Fruit fly (Drosophila melanogaster) whole organism, pupa: ENCODE results near the gene Tmc.

ENCODE experiments used
- CG10348 ChIP-seq: fragments of 200-800 bp; sonication (Bioruptor generic); IDR thresholded peaks from 2 replicates; pipeline ENCODE4 v1.3.6; 2022; ENCODE audit warnings: missing biosample characterization, missing genetic modification characterization
- CG14655 ChIP-seq: fragments of 200-800 bp; sonication (Bioruptor generic); optimal IDR thresholded peaks from 3 replicates; lab custom pipeline; 2017; ENCODE audit warnings: mild to moderate bottlenecking, missing biosample characterization, missing genetic modification reagents, missing genetic modification characterization
- CG32121 ChIP-seq: fragments of 200-800 bp; sonication (Bioruptor generic); IDR thresholded peaks from 2 replicates; pipeline ENCODE4 v1.3.6; 2022; ENCODE audit warnings: missing biosample characterization, missing genetic modification characterization
- CG4496 ChIP-seq: fragments of 200-800 bp; sonication (Bioruptor generic); IDR thresholded peaks from 3 replicates; pipeline ENCODE4 v1.3.6; 2022; ENCODE audit warnings: missing biosample characterization, missing genetic modification characterization
- CG8159 ChIP-seq: fragments of 200-800 bp; sonication (Bioruptor generic); optimal IDR thresholded peaks from 3 replicates; lab custom pipeline; 2018; ENCODE audit warnings: missing biosample characterization, mild to moderate bottlenecking, missing genetic modification characterization, moderate library complexity
- CG9948 ChIP-seq: fragments of 200-800 bp; sonication (Bioruptor generic); optimal IDR thresholded peaks from 2 replicates; lab custom pipeline; 2018; ENCODE audit warnings: missing biosample characterization, mild to moderate bottlenecking, missing genetic modification characterization, moderate library complexity
- D1 ChIP-seq: fragments of 200-800 bp; sonication (Bioruptor generic); optimal IDR thresholded peaks from 2 replicates; lab custom pipeline; 2018; ENCODE audit warnings: missing biosample characterization, mild to moderate bottlenecking, missing genetic modification characterization, moderate library complexity
- EcR ChIP-seq: fragments of 200-800 bp; sonication (Bioruptor generic); optimal IDR thresholded peaks from 3 replicates; lab custom pipeline; 2019; ENCODE audit warnings: missing biosample characterization, missing genetic modification characterization, mild to moderate bottlenecking, moderate library complexity, missing genetic modification reagents
- Pif1A ChIP-seq: fragments of 200-800 bp; sonication (Bioruptor generic); optimal IDR thresholded peaks from 3 replicates; lab custom pipeline; 2016; ENCODE audit warnings: missing biosample characterization, missing genetic modification characterization
- Snoo ChIP-seq: fragments of 200-800 bp; sonication (Bioruptor generic); optimal IDR thresholded peaks from 3 replicates; lab custom pipeline; 2017; ENCODE audit warnings: missing biosample characterization, mild to moderate bottlenecking, missing genetic modification characterization, inconsistent platforms
- fd96Ca ChIP-seq: fragments of 200-800 bp; sonication (Bioruptor generic); IDR thresholded peaks from 3 replicates; pipeline ENCODE4 v1.3.6; 2022; ENCODE audit warnings: missing biosample characterization, missing genetic modification characterization
- gl ChIP-seq: fragments of 200-800 bp; sonication (Bioruptor generic); optimal IDR thresholded peaks from 2 replicates; lab custom pipeline; 2018; ENCODE audit warnings: missing biosample characterization, mild to moderate bottlenecking, missing genetic modification characterization

DNA sequence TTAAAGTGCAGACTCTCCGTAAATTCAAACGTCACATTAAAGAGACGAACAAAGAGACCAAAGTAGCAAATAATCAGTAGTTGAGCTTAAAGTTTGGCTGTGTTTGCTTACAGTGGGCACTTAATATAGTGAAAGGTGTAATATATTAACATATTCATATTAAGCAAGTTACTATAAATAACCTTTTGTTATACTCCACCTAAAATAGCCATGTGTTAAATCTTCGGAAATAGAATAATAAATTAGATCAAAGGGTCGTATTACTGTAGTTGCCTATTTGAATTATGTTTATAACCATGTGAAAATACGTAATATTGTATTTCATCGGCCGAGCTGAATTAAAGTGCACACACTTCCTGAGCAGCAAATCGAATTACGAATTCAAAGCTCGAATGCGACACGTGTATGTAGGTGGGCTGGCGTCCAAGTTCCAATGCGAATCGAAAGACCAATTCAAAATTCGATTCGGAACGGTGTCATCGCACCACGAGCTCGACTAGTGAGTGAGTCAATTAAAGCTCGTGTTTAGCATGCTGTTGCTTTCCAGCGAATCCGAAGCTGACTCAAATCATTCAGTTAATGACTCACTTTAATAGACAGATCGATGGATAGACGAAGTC, 45.3 kb upstream of the Tmc start:
- TF ChIP-seq Pif1A (GFP tag; lab: Kevin White, UChicago) (no peak), Snoo (tag; lab: Kevin White, UChicago) (no peak), fd96Ca (no peak), EcR (GFP tag; lab: Kevin White, UChicago) (no peak), CG10348 (no peak), CG4496 (peak; percentile 14; the same call in 1 of the 3 replicates), CG14655 (GFP tag; lab: Kevin White, UChicago) (no peak), CG8159 (no peak), CG32121 (GFP tag; lab: Robert Waterston, UW) (no peak), CG9948 (no peak), gl (tag; lab: Kevin White, UChicago) (no peak), D1 (tag; lab: Kevin White, UChicago) (no peak)
